Worm (Caenorhabditis elegans) whole organism, late embryonic: ENCODE results near the gene srx-31.

ENCODE experiments used
- C08G9.2 ChIP-seq: sonication (generic microtip); optimal IDR thresholded peaks from 2 replicates; lab custom pipeline; 2016; ENCODE audit warnings: mild to moderate bottlenecking, missing genetic modification characterization, moderate library complexity, missing compliant biosample characterization
- F13H6.1 ChIP-seq: sonication (generic microtip); optimal IDR thresholded peaks from 2 replicates; lab custom pipeline; 2016; ENCODE audit warnings: missing genetic modification characterization, missing compliant biosample characterization
- T23F11.4 ChIP-seq: fragments of 200-800 bp; sonication (Bioruptor generic); optimal IDR thresholded peaks from 2 replicates; lab custom pipeline; 2018; ENCODE audit warnings: mild to moderate bottlenecking, missing genetic modification characterization, missing compliant biosample characterization
- Y22D7AL.16 ChIP-seq: sonication (generic microtip); optimal IDR thresholded peaks from 2 replicates; lab custom pipeline; 2016; ENCODE audit warnings: missing genetic modification characterization, missing compliant biosample characterization
- ahr-1 ChIP-seq: sonication (generic microtip); optimal IDR thresholded peaks from 2 replicates; lab custom pipeline; 2016; ENCODE audit warnings: missing genetic modification characterization, missing compliant biosample characterization
- ama-1 ChIP-seq: fragments of 150-350 bp; optimal IDR thresholded peaks from 2 replicates; lab custom pipeline; 2014
- ceh-14 ChIP-seq: sonication (generic microtip); optimal IDR thresholded peaks from 2 replicates; lab custom pipeline; 2016; ENCODE audit warnings: missing genotype, missing genetic modification characterization, missing compliant biosample characterization
- ceh-19 ChIP-seq: fragments of 200-800 bp; sonication (Bioruptor generic); optimal IDR thresholded peaks from 2 replicates; lab custom pipeline; 2018; ENCODE audit warnings: mild to moderate bottlenecking, missing genetic modification characterization, missing compliant biosample characterization
- ceh-2 ChIP-seq: sonication (generic microtip); optimal IDR thresholded peaks from 2 replicates; lab custom pipeline; 2016; ENCODE audit warnings: missing genotype, missing genetic modification characterization, missing compliant biosample characterization
- ceh-24 ChIP-seq: sonication (generic microtip); optimal IDR thresholded peaks from 2 replicates; lab custom pipeline; 2016; ENCODE audit warnings: mild to moderate bottlenecking, missing genetic modification characterization, missing compliant biosample characterization
- ceh-30 ChIP-seq: fragments of 150-350 bp; optimal IDR thresholded peaks from 2 replicates; lab custom pipeline; 2014; ENCODE audit warnings: missing biosample characterization, missing genetic modification characterization
- ceh-48 ChIP-seq: sonication (generic microtip); optimal IDR thresholded peaks from 2 replicates; lab custom pipeline; 2016; ENCODE audit warnings: missing genetic modification characterization, inconsistent platforms, missing compliant biosample characterization
- ceh-9 ChIP-seq: sonication (generic microtip); optimal IDR thresholded peaks from 2 replicates; lab custom pipeline; 2016; ENCODE audit warnings: mild to moderate bottlenecking, missing genetic modification characterization, inconsistent platforms, missing compliant biosample characterization
- eyg-1 ChIP-seq: sonication (generic microtip); optimal IDR thresholded peaks from 2 replicates; lab custom pipeline; 2016; ENCODE audit warnings: missing genotype, missing genetic modification characterization, missing compliant biosample characterization
- gmeb-2 ChIP-seq: sonication (generic microtip); optimal IDR thresholded peaks from 2 replicates; lab custom pipeline; 2016; ENCODE audit warnings: missing genetic modification characterization, inconsistent platforms, missing compliant biosample characterization
- hlh-13 ChIP-seq: fragments of 200-800 bp; sonication (Bioruptor generic); optimal IDR thresholded peaks from 2 replicates; lab custom pipeline; 2018; ENCODE audit warnings: mild to moderate bottlenecking, missing genetic modification characterization, missing compliant biosample characterization
- hlh-8 ChIP-seq: sonication (generic microtip); optimal IDR thresholded peaks from 2 replicates; lab custom pipeline; 2016; ENCODE audit warnings: missing genotype, missing genetic modification characterization, missing compliant biosample characterization
- lim-6 ChIP-seq: sonication (generic microtip); optimal IDR thresholded peaks from 2 replicates; lab custom pipeline; 2016; ENCODE audit warnings: missing genetic modification characterization, missing compliant biosample characterization
- madf-2 ChIP-seq: sonication (generic microtip); optimal IDR thresholded peaks from 2 replicates; lab custom pipeline; 2017; ENCODE audit warnings: missing genetic modification characterization, missing compliant biosample characterization
- mec-3 ChIP-seq: sonication (generic microtip); optimal IDR thresholded peaks from 2 replicates; lab custom pipeline; 2016; ENCODE audit warnings: borderline replicate concordance, missing genetic modification characterization, missing compliant biosample characterization
- nfya-1 ChIP-seq: sonication (generic microtip); optimal IDR thresholded peaks from 2 replicates; lab custom pipeline; 2017; ENCODE audit warnings: missing genetic modification characterization, mild to moderate bottlenecking, missing compliant biosample characterization, antibody characterized with exemption, moderate library complexity
- npax-4 ChIP-seq: sonication (generic microtip); optimal IDR thresholded peaks from 2 replicates; lab custom pipeline; 2016; ENCODE audit warnings: missing genetic modification characterization, missing compliant biosample characterization
- pag-3 ChIP-seq: sonication (generic microtip); optimal IDR thresholded peaks from 2 replicates; lab custom pipeline; 2016; ENCODE audit warnings: missing compliant biosample characterization, missing genetic modification characterization, borderline replicate concordance
- pat-9 ChIP-seq: fragments of 200-800 bp; sonication (Bioruptor generic); optimal IDR thresholded peaks from 2 replicates; lab custom pipeline; 2018; ENCODE audit warnings: mild to moderate bottlenecking, missing genetic modification characterization, moderate library complexity, missing compliant biosample characterization
- pax-1 ChIP-seq: fragments of 150-350 bp; optimal IDR thresholded peaks from 2 replicates; lab custom pipeline; 2014; ENCODE audit warnings: missing biosample characterization, missing genetic modification characterization
- pros-1 ChIP-seq: fragments of 150-350 bp; optimal IDR thresholded peaks from 2 replicates; lab custom pipeline; 2014; ENCODE audit warnings: missing biosample characterization, missing genetic modification reagents, missing genetic modification characterization
- ref-2 ChIP-seq: sonication (generic microtip); optimal IDR thresholded peaks from 2 replicates; lab custom pipeline; 2016; ENCODE audit warnings: missing genetic modification characterization, missing compliant biosample characterization
- sdc-2 ChIP-seq: sonication (generic microtip); optimal IDR thresholded peaks from 2 replicates; lab custom pipeline; 2016; ENCODE audit warnings: missing genotype, missing genetic modification characterization, missing compliant biosample characterization
- sox-4 ChIP-seq: sonication (generic microtip); optimal IDR thresholded peaks from 2 replicates; lab custom pipeline; 2017; ENCODE audit warnings: mild to moderate bottlenecking, missing genetic modification characterization, inconsistent platforms, missing compliant biosample characterization
- tbx-7 ChIP-seq: sonication (generic microtip); optimal IDR thresholded peaks from 2 replicates; lab custom pipeline; 2016; ENCODE audit warnings: missing genotype, missing genetic modification characterization, missing compliant biosample characterization
- unc-42 ChIP-seq: sonication (generic microtip); optimal IDR thresholded peaks from 2 replicates; lab custom pipeline; 2016; ENCODE audit warnings: missing genotype, missing genetic modification characterization, missing compliant biosample characterization
- unc-55 ChIP-seq: sonication (generic microtip); optimal IDR thresholded peaks from 2 replicates; lab custom pipeline; 2017; ENCODE audit warnings: missing biosample characterization, missing genetic modification reagents, missing genetic modification characterization
- unc-86 ChIP-seq: sonication (generic microtip); optimal IDR thresholded peaks from 2 replicates; lab custom pipeline; 2016; ENCODE audit warnings: missing genetic modification characterization, missing compliant biosample characterization
- zip-5 ChIP-seq: sonication (generic microtip); optimal IDR thresholded peaks from 2 replicates; lab custom pipeline; 2016; ENCODE audit warnings: missing genetic modification characterization, missing compliant biosample characterization

The srx-31 gene

DNA sequence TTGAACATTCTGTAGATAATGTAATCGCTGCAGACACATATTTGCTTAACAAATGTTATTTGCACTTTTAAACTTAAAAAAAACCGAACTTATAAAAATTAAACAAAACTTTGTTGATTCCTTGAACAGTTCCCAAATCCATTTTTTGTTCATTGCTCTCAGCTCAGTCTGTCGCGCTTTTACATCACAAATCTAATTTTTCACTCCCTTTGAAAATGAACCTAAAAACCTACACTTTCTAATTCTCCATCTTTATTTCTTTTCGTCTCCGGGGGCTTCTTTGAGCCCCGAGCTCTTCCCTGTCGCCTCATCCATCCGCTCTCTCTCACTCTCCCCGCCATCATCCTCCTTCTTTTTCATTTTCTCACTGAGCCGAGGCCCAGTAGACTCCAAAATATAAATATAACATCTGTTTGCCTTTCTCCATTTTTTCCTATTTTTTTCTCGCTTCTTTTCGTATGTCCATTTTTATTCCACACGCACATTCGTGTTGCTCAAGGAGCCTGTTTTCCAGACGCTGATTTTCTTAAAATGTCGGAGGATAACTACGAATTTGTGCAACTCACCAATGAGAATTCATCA, 12.4 kb downstream of the srx-31 start, which contains the start of gene R13D11.4:
TSS of gene R13D11.4 (plus strand) at position 532 of the 582 bp plus-strand sequence.
- TF ChIP-seq ceh-2 (tag; lab: Kevin White, UChicago) (no peak), unc-42 (tag; lab: Kevin White, UChicago) (peak; percentile 74), C08G9.2 (tag; lab: Kevin White, UChicago) (no peak), ceh-14 (no peak)

DNA sequence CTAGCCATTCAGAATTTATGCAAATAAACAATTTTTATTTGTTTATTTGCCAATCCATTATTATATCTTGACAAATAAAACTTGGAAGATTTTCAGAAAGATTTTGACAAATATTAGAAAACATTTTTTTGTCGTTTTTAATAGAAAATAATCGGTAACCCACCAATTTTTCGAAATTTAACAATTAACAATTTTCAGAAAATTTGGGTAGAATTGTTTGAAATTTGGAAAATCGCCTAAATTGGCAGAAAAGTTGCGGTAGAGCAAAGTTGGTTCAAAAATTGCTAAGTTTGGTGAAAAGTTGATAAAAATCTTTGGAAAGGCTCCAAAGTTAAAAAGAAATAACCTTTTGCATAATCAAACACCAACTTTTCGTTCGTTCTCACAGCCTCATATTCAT, 14.6 kb downstream of the srx-31 start:
- TF ChIP-seq Y22D7AL.16 (tag; lab: Kevin White, UChicago) = no peak
- TF ChIP-seq ceh-24 (tag; lab: Kevin White, UChicago) = no peak
- TF ChIP-seq ceh-48 = no peak
- TF ChIP-seq zip-5 = no peak
- TF ChIP-seq pros-1 (tag; lab: Kevin White, UChicago) = no peak
- TF ChIP-seq pat-9 (tag; lab: Kevin White, UChicago) = no peak
- TF ChIP-seq unc-42 (tag; lab: Kevin White, UChicago) = no peak
- TF ChIP-seq ceh-2 (tag; lab: Kevin White, UChicago) = no peak
- TF ChIP-seq C08G9.2 (tag; lab: Kevin White, UChicago) = no peak
- TF ChIP-seq pag-3 = no peak
- no peak for TF ChIP-seq gmeb-2 (tag; lab: Kevin White, UChicago)
- TF ChIP-seq ama-1 (lab: Kevin White, UChicago) = no peak

DNA sequence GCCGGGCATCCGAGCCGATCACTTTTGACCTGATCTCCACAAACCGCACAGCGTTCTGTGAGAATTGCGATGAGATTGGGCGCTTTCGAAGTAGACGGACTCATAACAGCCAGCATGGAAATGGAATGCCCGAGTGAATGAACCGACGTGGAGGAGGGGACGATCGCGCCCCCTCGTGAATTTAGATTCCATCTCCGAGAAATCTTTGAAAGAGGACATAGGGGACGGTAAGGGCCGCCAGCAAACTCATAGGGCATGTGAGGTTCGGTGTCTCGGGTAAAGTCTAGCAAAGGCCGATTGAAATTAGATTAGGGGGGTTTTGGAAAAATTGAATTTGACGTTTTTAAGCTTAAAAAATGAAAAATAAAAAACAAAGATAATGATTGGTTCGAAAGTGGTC, 18.3 kb downstream of the srx-31 start, which contains the start of gene nhr-270:
TSS of gene nhr-270 (minus strand) at position 257 of the 400 bp plus-strand sequence.
- TF ChIP-seq lim-6 (tag; lab: Kevin White, UChicago) (no peak), eyg-1 (no peak), F13H6.1 (tag; lab: Kevin White, UChicago) (no peak), ceh-30 (tag; lab: Kevin White, UChicago) (no peak), ceh-9 (tag; lab: Kevin White, UChicago) (no peak), ama-1 (lab: Kevin White, UChicago) (no peak), ceh-19 (no peak), T23F11.4 (GFP tag; lab: Kevin White, UChicago) (no peak), mec-3 (no peak), sox-4 (tag; lab: Kevin White, UChicago) (no peak), tbx-7 (tag; lab: Kevin White, UChicago) (no peak), ceh-24 (tag; lab: Kevin White, UChicago) (no peak), ceh-2 (tag; lab: Kevin White, UChicago) (no peak)

DNA sequence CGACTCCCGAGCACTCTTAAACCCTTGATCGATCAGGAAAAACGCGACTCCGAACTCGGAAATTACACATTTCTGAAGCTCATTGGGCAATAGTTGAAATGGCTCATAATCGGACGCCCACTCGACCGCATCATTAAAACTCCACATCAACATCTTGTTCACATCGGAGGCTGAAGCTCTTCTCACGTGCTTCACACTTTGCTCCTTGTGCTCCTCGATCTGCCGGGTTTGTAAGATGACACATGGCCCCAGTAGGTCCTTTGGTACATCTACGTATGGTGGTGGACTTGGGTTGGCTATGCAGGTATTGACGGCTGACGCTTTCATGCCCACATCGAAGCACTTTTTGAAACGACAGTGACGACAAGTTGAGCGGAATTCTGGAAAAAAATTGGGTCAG, 19.4 kb downstream of the srx-31 start:
- TF ChIP-seq ahr-1 (tag; lab: Kevin White, UChicago) (no peak), pat-9 (tag; lab: Kevin White, UChicago) (no peak), ceh-24 (tag; lab: Kevin White, UChicago) (no peak)

DNA sequence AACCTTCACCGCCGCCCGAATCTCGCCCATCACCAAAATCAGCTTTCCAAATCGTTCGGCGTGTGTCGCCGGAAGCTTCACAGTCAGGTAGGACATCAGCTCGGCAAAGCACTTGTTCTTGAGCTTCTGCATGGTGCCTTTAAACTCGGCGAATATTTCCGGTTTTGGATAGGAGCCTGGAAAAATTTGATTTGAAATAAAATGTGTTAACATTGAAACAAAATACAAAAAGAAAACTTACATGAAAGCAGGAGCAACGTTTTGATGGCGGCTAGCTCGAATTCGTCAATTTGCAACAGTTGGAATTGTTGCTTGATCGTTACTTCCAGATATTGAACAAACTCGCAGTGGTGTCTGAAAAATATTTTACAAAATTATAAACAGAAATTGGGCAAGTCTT, 20.1 kb downstream of the srx-31 start:
- TF ChIP-seq zip-5 (no peak), mec-3 (no peak), pat-9 (tag; lab: Kevin White, UChicago) (no peak), unc-55 (GFP tag; lab: Kevin White, UChicago) (no peak), hlh-8 (tag; lab: Kevin White, UChicago) (no peak), pax-1 (no peak), unc-86 (tag; lab: Kevin White, UChicago) (no peak), sdc-2 (tag; lab: Kevin White, UChicago) (no peak), hlh-13 (GFP tag; lab: Kevin White, UChicago) (no peak), npax-4 (no peak), madf-2 (tag; lab: Kevin White, UChicago) (no peak), nfya-1 (no peak), gmeb-2 (tag; lab: Kevin White, UChicago) (no peak), unc-42 (tag; lab: Kevin White, UChicago) (no peak), ref-2 (tag; lab: Kevin White, UChicago) (no peak)
